Worm (Caenorhabditis elegans): ENCODE data around the gene tag-275.

tag-275 gene

DNA sequence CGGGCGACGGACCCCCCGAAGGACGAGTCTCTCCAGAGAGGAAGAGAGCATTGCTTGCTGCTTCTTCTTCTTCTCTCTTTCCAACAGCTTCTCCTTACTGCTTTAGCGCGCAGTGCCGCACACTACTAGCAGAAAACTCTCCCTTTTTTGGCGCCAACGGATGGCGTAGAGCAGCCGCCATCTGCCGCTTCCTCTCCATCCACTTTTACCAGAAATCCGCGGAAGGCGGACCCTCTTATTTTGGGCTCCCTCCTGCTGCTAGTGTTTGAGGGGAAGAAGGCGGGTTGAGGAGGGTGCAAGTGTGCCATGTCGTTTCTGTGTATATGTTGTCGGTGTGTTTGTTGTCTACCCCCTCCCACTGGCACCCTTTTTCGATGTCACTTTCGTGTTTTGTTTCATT lies 15.9 kb downstream of the tag-275 start:
- 0 out of 2 replicates have a peak, but pooled peaks have one; percentile 34 for TF ChIP-seq flt-1 (GFP tag; IDR thresholded peaks at IDR 0.05)
- TF ChIP-seq cog-1 (tag; optimal IDR thresholded peaks at IDR 0.05): no peak

- TF ChIP-seq T22C8.4 (GFP tag; IDR thresholded peaks at IDR 0.05) (no peak), ztf-23 (GFP tag; IDR thresholded peaks at IDR 0.05) (0 out of 2 replicates have a peak, but pooled peaks have one; percentile 29)
Measured at ce11 chrX:6129277-6129676, 21.1 kb downstream of the tag-275 start.

DNA sequence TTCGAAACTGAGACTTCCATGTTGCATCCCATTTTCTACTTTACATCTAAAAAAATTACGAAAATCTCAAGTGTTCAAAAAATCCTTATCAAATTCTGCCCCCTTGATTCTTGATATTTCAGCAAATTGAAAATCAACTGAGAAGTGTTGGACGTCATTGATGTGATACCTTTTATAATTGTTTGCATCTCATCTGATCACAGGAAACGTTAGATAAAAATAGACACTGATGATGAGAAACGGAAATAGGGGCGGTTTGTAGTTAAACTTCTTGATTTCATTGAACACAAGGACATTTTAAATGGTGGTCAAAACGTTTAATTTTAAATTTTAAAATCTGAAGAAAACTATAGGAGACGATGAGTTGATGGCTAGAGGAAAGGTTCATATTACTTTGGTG lies 21.6 kb downstream of the tag-275 start:
- TF ChIP-seq cog-1 (tag; optimal IDR thresholded peaks at IDR 0.05) (no peak), med-1 (GFP tag; optimal IDR thresholded peaks at IDR 0.05; ENCODE audit: insufficient read depth) (no peak), ref-1 (GFP tag; conservative IDR thresholded peaks at IDR 0.05) (no peak), T22C8.4 (GFP tag; IDR thresholded peaks at IDR 0.05) (no peak), ztf-23 (GFP tag; IDR thresholded peaks at IDR 0.05) (no peak), klf-2 (GFP tag; conservative IDR thresholded peaks at IDR 0.05) (no peak), ztf-29 (GFP tag; IDR thresholded peaks at IDR 0.05) (no peak), flt-1 (GFP tag; IDR thresholded peaks at IDR 0.05) (no peak), tab-1 (GFP tag; IDR thresholded peaks at IDR 0.05) (no peak)

DNA sequence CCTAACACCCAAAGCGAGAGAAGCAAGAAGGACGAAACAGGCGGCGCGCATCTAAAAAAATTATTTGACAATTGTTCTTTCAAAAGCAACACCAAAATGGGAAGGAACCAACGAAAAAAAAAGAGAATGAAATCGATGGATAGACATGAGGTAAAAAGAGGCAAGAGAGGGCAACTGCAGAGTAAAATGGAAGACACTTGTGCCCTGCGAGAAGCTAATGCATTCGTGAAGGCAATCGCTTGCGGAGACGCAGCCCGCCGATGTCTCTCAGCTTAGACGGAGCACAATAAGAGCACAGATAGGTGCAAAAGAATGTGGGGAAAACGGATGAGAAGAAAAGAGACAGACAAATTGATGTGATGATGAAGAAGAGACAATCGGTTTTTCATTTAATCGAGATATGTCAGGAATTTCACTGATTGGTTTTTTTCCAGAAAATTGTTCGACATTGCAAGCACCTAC lies 22.1 kb downstream of the tag-275 start, which contains the start of gene C15H9.9:
C15H9.9 (minus strand) TSS at position 51 of the 462 bp plus-strand sequence.
- no peak for TF ChIP-seq cog-1 (tag; optimal IDR thresholded peaks at IDR 0.05)
- TF ChIP-seq ref-1 (GFP tag; conservative IDR thresholded peaks at IDR 0.05): no peak
- no peak for TF ChIP-seq tab-1 (GFP tag; IDR thresholded peaks at IDR 0.05)

ce11 chrX:6122026-6122425 lies 28.3 kb downstream of the tag-275 start, which contains the start of gene nnt-1:
Gene nnt-1 (plus strand): TSS chrX:6122311.
- TF ChIP-seq flt-1 (GFP tag; IDR thresholded peaks at IDR 0.05): no peak
- TF ChIP-seq ref-1 (GFP tag; conservative IDR thresholded peaks at IDR 0.05): no peak
- no peak for TF ChIP-seq med-1 (GFP tag; optimal IDR thresholded peaks at IDR 0.05; ENCODE audit: insufficient read depth)
- TF ChIP-seq ztf-23 (GFP tag; IDR thresholded peaks at IDR 0.05): no peak
- no peak for TF ChIP-seq tab-1 (GFP tag; IDR thresholded peaks at IDR 0.05)
- TF ChIP-seq ztf-29 (GFP tag; IDR thresholded peaks at IDR 0.05): no peak
- TF ChIP-seq klf-2 (GFP tag; conservative IDR thresholded peaks at IDR 0.05): no peak
- no peak for TF ChIP-seq T22C8.4 (GFP tag; IDR thresholded peaks at IDR 0.05)
- TF ChIP-seq cog-1 (tag; optimal IDR thresholded peaks at IDR 0.05): no peak

DNA sequence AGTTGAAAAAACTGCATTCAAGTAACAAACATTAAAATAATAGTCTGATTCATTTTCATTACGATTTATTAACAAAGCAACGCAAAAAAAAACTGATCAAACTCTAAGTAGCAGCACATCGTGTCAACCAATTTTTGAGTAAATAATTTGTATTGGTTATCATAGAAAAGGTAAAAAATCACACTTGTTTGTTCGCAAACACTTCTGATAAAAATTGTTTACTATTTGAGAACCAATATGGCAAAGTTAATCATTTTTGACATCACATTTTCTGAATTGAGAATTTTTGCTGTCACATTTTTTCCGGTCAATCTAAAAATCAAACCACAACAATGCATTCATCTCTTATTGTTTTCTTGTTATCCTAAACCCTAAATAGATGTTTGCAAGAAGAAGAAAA lies 29.1 kb downstream of the tag-275 start:
- TF ChIP-seq ztf-29 (GFP tag; IDR thresholded peaks at IDR 0.05): no peak
- no peak for TF ChIP-seq flt-1 (GFP tag; IDR thresholded peaks at IDR 0.05)
- no peak for TF ChIP-seq cog-1 (tag; optimal IDR thresholded peaks at IDR 0.05)
- no peak for TF ChIP-seq med-1 (GFP tag; optimal IDR thresholded peaks at IDR 0.05; ENCODE audit: insufficient read depth)
- no peak for TF ChIP-seq ref-1 (GFP tag; conservative IDR thresholded peaks at IDR 0.05)
- TF ChIP-seq klf-2 (GFP tag; conservative IDR thresholded peaks at IDR 0.05): no peak
- TF ChIP-seq tab-1 (GFP tag; IDR thresholded peaks at IDR 0.05): no peak
- TF ChIP-seq ztf-23 (GFP tag; IDR thresholded peaks at IDR 0.05): no peak
- no peak for TF ChIP-seq T22C8.4 (GFP tag; IDR thresholded peaks at IDR 0.05)

DNA sequence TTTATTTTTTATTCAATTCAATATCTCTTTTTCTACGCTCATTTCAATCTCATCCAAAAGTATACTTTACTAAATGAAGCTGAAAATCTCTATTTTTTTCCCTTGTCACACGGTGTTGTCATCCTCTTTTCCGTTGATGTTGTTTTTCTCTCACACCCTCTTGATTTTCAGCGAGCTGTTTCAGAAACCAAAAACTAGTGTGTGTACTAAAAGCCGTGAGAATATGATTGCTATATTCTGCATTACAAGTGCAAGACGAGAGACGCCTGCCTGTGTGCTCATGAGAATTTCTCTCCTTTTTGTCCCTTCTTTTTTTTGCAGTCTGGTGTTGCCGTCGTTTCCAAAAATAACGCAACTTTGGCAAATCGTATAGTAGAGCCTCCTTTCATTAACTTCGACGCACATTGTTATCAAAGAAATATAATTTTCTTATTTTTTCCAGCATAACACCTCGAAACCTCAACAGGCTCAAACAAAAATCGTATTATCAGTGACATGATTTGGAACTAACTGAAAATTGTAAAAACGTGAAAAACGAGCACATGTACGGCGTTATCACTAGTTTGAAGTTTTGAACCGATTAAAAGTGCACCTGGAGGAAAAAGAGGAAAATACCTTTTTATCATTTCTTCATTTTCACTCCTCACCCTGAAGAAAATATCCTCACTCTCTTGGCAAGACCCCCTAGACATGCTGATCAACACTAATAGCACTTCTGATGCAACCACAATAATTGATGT lies 32.1 kb downstream of the tag-275 start, which contains the start of gene C15H9.2:
C15H9.2 (plus strand) TSS at position 441 of the 740 bp plus-strand sequence.
- TF ChIP-seq cog-1 (tag; optimal IDR thresholded peaks at IDR 0.05) (no peak), tab-1 (GFP tag; IDR thresholded peaks at IDR 0.05) (no peak), flt-1 (GFP tag; IDR thresholded peaks at IDR 0.05) (no peak), ref-1 (GFP tag; conservative IDR thresholded peaks at IDR 0.05) (no peak), ztf-29 (GFP tag; IDR thresholded peaks at IDR 0.05) (no peak), T22C8.4 (GFP tag; IDR thresholded peaks at IDR 0.05) (no peak), med-1 (GFP tag; optimal IDR thresholded peaks at IDR 0.05; ENCODE audit: insufficient read depth) (no peak), ztf-23 (GFP tag; IDR thresholded peaks at IDR 0.05) (no peak), klf-2 (GFP tag; conservative IDR thresholded peaks at IDR 0.05) (no peak)

DNA sequence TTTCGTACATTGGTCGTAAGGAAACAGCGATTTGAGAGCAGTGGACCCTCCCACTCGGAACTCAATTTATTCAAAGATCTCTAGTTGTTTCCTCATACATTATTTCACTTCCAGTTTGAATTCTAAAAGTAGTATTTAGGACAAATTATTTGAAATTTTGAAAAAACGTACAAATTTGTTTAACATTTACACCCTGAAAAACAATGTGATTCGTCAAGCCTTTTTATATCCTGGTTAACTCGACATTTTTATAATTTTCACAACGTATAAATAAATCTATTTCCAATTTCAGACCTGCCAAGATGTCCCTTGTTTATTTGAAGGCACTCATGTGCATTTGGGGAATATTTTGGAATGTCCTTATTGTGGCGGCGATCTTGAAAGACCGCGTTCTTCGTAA lies 34.8 kb downstream of the tag-275 start, which contains the start of gene C15H9.3:
C15H9.3 (plus strand) TSS at position 301 of the 400 bp plus-strand sequence.
- no peak for TF ChIP-seq ztf-23 (GFP tag; IDR thresholded peaks at IDR 0.05)
- no peak for TF ChIP-seq ztf-29 (GFP tag; IDR thresholded peaks at IDR 0.05)
- TF ChIP-seq tab-1 (GFP tag; IDR thresholded peaks at IDR 0.05): no peak
- no peak for TF ChIP-seq cog-1 (tag; optimal IDR thresholded peaks at IDR 0.05)
- no peak for TF ChIP-seq med-1 (GFP tag; optimal IDR thresholded peaks at IDR 0.05; ENCODE audit: insufficient read depth)
- no peak for TF ChIP-seq flt-1 (GFP tag; IDR thresholded peaks at IDR 0.05)
- TF ChIP-seq T22C8.4 (GFP tag; IDR thresholded peaks at IDR 0.05): no peak
- TF ChIP-seq klf-2 (GFP tag; conservative IDR thresholded peaks at IDR 0.05): no peak
- no peak for TF ChIP-seq ref-1 (GFP tag; conservative IDR thresholded peaks at IDR 0.05)

DNA sequence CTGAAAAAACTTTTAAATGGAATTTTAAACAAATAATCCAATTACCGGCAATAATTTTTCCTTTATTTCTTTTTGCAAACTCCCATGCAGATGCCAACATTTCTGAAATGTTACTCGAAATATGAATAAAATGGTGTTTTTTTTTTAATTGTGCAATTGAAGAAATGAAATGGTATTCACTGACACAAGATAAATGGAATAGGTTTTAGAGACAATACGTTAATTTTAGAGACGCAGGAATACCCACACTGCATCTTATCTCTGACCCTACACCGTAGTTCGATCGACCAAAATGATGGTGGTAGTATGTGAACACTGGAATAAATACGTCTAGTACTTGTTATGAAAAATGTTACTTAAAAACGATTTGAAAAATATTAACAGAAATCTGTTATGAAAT lies 37.5 kb downstream of the tag-275 start, which contains the start of gene prx-3:
prx-3 (minus strand) TSS at position 101 of the 400 bp plus-strand sequence.
- TF ChIP-seq med-1 (GFP tag; optimal IDR thresholded peaks at IDR 0.05; ENCODE audit: insufficient read depth) (no peak), cog-1 (tag; optimal IDR thresholded peaks at IDR 0.05) (no peak), ztf-23 (GFP tag; IDR thresholded peaks at IDR 0.05) (no peak), ref-1 (GFP tag; conservative IDR thresholded peaks at IDR 0.05) (no peak), ztf-29 (GFP tag; IDR thresholded peaks at IDR 0.05) (no peak), flt-1 (GFP tag; IDR thresholded peaks at IDR 0.05) (no peak), klf-2 (GFP tag; conservative IDR thresholded peaks at IDR 0.05) (no peak), tab-1 (GFP tag; IDR thresholded peaks at IDR 0.05) (no peak), T22C8.4 (GFP tag; IDR thresholded peaks at IDR 0.05) (no peak)

DNA sequence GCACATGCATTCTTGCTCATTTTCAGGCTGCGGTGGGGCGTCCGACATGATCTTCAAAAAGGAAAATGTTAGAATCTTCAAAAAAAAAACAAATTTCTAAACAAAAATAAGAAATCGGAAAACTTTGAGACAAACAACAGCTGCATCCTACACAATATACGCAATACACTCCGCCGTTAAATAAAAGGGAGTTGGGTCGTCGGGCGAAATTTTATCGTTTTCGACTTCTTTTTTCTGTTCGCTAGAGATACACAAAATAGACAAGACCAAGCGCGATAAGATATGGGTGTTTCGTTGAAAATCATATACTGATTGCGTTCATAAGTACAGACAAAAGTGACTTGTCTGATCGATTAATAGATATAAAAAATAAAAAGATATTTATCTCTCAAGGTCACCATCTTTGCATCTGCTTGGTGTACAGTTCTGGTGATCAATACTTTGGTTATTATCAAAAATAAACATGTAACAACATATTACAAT lies 41.0 kb downstream of the tag-275 start, which contains the start of gene kynu-1:
kynu-1 (minus strand) TSS at position 51 of the 483 bp plus-strand sequence.
- TF ChIP-seq T22C8.4 (GFP tag; IDR thresholded peaks at IDR 0.05) (no peak), cog-1 (tag; optimal IDR thresholded peaks at IDR 0.05) (no peak)

Measured in whole organism, midembryonic.